Fruit fly (Drosophila melanogaster) whole organism, pupa: Measurements from ENCODE around the gene CG43064.

Source experiments
- CG12605 ChIP-seq: fragments of 200-800 bp; sonication (Bioruptor generic); IDR thresholded peaks from 2 replicates; pipeline ENCODE4 v1.3.6; 2022; ENCODE audit warnings: missing biosample characterization, missing genetic modification characterization
- CG14655 ChIP-seq: fragments of 200-800 bp; sonication (Bioruptor generic); optimal IDR thresholded peaks from 3 replicates; lab custom pipeline; 2017; ENCODE audit warnings: mild to moderate bottlenecking, missing biosample characterization, missing genetic modification reagents, missing genetic modification characterization
- CG15710 ChIP-seq: fragments of 200-800 bp; sonication (Bioruptor generic); optimal IDR thresholded peaks from 2 replicates; lab custom pipeline; 2018; ENCODE audit warnings: missing biosample characterization, mild to moderate bottlenecking, missing genetic modification characterization, moderate library complexity
- CG17806 ChIP-seq: fragments of 200-800 bp; sonication (Bioruptor generic); optimal IDR thresholded peaks from 2 replicates; lab custom pipeline; 2018; ENCODE audit warnings: missing biosample characterization, mild to moderate bottlenecking, missing genetic modification characterization, moderate library complexity
- CG32121 ChIP-seq: fragments of 200-800 bp; sonication (Bioruptor generic); IDR thresholded peaks from 2 replicates; pipeline ENCODE4 v1.3.6; 2022; ENCODE audit warnings: missing biosample characterization, missing genetic modification characterization
- CG34367 ChIP-seq: fragments of 200-800 bp; sonication (Bioruptor generic); optimal IDR thresholded peaks from 2 replicates; lab custom pipeline; 2018; ENCODE audit warnings: missing biosample characterization, mild to moderate bottlenecking, missing genetic modification characterization
- CG4496 ChIP-seq: fragments of 200-800 bp; sonication (Bioruptor generic); IDR thresholded peaks from 3 replicates; pipeline ENCODE4 v1.3.6; 2022; ENCODE audit warnings: missing biosample characterization, missing genetic modification characterization
- CG8301 ChIP-seq: fragments of 200-800 bp; sonication (Bioruptor generic); optimal IDR thresholded peaks from 2 replicates; lab custom pipeline; 2018; ENCODE audit warnings: missing biosample characterization, mild to moderate bottlenecking, missing genetic modification characterization
- CG9948 ChIP-seq: fragments of 200-800 bp; sonication (Bioruptor generic); optimal IDR thresholded peaks from 2 replicates; lab custom pipeline; 2018; ENCODE audit warnings: missing biosample characterization, mild to moderate bottlenecking, missing genetic modification characterization, moderate library complexity
- EcR ChIP-seq: fragments of 200-800 bp; sonication (Bioruptor generic); optimal IDR thresholded peaks from 3 replicates; lab custom pipeline; 2019; ENCODE audit warnings: missing biosample characterization, missing genetic modification characterization, mild to moderate bottlenecking, moderate library complexity, missing genetic modification reagents
- Ets98B ChIP-seq: fragments of 200-800 bp; sonication (Bioruptor generic); IDR thresholded peaks from 2 replicates; pipeline ENCODE4 v1.3.6; 2022; ENCODE audit warnings: missing biosample characterization, missing genetic modification characterization
- Pif1A ChIP-seq: fragments of 200-800 bp; sonication (Bioruptor generic); optimal IDR thresholded peaks from 3 replicates; lab custom pipeline; 2016; ENCODE audit warnings: missing biosample characterization, missing genetic modification characterization
- Pif1B ChIP-seq: fragments of 200-800 bp; sonication (Bioruptor generic); optimal IDR thresholded peaks from 3 replicates; lab custom pipeline; 2016; ENCODE audit warnings: missing biosample characterization, missing genetic modification characterization

- no peak for TF ChIP-seq CG32121
- TF ChIP-seq Pif1A (GFP tag; lab: Kevin White, UChicago): no peak
- TF ChIP-seq EcR (GFP tag; lab: Kevin White, UChicago): no peak
- no peak for TF ChIP-seq CG17806 (tag; lab: Kevin White, UChicago)
- TF ChIP-seq CG14655 (GFP tag; lab: Kevin White, UChicago): no peak
- no peak for TF ChIP-seq CG8301 (tag; lab: Kevin White, UChicago)
- no peak for TF ChIP-seq CG9948
- no peak for TF ChIP-seq Pif1B
- TF ChIP-seq CG34367 (tag; lab: Kevin White, UChicago): no peak
- no peak for TF ChIP-seq CG4496
- no peak for TF ChIP-seq CG15710 (tag; lab: Kevin White, UChicago)
- TF ChIP-seq CG12605: no peak
- TF ChIP-seq Ets98B (GFP tag; lab: Robert Waterston, UW): no peak
Observed at dm6 chr3L:11832360-11833295, 3.9 kb downstream of the CG43064 start.
